Fruit fly (Drosophila melanogaster): ENCODE data around the gene CG33703.

CG33703 gene

DNA sequence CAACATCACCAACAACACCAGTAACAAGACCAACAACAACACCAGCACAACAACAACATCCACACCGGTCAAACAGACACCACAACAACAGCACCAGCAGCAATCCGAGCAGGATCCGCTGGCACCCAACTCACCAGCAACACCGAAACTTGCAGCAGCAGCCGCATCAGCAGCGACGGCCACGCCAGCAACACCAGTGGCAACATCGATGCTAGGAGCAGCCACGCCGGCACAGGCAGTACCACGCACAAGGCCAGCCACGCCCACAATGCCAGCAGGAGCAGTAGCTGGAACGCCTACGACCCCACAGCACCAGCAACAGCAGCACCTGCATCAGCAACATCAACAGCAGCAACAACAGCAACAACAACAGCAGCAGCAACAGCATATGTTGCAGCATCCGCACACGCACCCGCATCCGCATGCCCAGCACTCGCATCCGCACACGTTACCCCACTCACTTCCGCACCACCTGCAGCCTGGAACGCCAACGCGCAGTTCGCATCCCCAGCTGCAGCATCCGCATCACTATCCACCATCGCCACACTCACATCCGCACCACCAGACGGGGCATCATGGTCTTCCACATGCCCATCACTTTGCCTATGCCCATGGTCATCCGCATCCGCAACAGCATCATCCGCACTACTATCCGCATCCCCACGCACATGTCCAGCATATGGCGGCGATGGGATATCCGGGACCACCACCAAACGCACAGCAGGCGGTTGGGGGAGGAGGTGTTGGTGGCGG lies 41.1 kb downstream of the CG33703 start:
- TF ChIP-seq psq (optimal IDR thresholded peaks at IDR 0.05) (no peak), EcR (GFP tag; optimal IDR thresholded peaks at IDR 0.05) (no peak), CG8478 (optimal IDR thresholded peaks at IDR 0.05) (no peak), usp (GFP tag; optimal IDR thresholded peaks at IDR 0.05) (no peak), Dll (optimal IDR thresholded peaks at IDR 0.05) (no peak)

DNA sequence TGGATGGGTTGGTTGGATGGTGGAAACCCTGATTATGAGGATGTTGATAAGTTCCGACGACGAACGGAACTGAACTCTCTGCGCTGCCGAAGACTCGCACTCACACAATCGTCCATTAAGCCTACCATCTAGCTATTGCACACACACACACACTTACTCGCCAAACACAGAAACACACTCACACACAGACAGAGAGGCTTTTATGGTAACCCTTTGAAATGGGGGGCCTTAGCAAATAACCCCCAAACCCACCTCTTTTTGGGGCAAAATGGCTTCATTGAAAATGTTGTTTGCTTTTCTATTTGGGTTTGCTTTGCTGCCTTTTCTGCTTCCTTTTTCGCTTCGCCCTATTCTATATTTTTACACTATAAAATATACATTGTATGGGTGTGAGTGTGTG lies 43.4 kb downstream of the CG33703 start:
- TF ChIP-seq usp (GFP tag; optimal IDR thresholded peaks at IDR 0.05) (no peak), EcR (GFP tag; optimal IDR thresholded peaks at IDR 0.05) (no peak)

DNA sequence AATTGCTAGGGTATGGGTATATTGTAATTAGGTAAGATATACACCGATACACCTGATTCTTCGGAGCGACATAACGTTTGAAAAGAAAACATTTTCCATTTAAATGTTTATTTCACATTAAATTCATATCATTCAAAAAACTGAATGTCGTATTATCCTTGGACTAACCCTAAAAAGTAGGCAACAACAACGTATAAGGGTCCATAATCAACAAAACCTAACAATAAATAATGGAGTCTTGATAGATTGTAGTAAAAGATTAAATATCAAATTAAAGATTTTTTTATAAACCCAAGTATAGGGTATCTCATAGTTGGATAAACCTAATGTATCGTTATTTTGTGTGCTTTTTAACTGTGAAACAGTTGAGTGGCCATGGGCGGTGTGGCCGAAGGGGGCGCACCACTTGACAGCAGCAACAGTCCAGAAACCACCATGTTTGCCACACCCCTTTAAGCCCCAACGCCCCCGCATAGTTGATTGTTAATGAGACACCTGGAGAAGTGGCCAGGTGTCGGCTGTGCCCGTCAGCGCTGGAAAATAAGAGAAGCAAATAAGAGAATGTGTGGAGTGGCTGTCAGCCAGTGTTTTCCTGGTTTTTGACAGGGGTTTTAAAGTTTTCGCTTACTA lies 44.1 kb downstream of the CG33703 start:
- TF ChIP-seq pan (optimal IDR thresholded peaks at IDR 0.05) (peak; percentile 68), usp (GFP tag; optimal IDR thresholded peaks at IDR 0.05) (no peak)

DNA sequence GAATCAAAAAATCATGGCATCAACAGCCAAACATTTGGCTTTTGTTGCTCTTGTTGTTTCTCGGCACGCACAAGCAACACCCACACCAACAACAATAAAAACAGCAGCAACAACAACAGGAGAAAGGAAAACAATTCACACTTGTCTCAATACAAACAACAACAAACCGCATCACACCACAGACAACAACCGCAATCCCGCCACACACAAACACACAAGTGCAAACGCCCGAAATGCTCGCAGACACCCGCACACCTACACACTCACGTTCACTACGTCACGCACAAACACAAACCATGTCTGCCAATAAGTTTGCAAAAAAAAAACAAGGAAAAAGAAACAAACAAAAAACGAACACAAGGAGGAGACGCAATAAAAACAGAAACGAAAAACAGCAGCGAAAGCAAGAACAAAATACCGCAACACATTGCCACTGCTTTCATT lies 44.7 kb downstream of the CG33703 start:
- TF ChIP-seq pan (optimal IDR thresholded peaks at IDR 0.05) (no peak), psq (optimal IDR thresholded peaks at IDR 0.05) (no peak)

DNA sequence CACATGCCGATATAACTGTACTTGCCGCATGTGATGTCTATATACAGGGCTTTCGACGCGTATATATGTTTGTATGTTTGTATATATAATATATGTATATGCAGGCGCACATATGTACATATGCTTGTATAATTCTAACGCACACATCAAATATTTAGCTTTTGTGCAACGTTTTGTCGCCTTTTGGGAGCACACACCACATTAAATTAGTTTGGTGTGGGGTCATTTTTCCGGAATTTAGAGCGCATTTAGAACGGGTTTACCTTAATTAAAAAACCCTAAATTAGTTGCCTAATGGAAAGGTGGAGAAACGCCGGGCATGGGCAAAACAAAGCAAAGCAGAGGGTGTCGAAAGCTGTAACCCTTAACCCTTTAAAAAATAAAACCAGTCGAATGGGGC lies 45.2 kb downstream of the CG33703 start:
- TF ChIP-seq psq (optimal IDR thresholded peaks at IDR 0.05) (no peak), EcR (GFP tag; optimal IDR thresholded peaks at IDR 0.05) (no peak), Dll (optimal IDR thresholded peaks at IDR 0.05) (no peak), CG8478 (optimal IDR thresholded peaks at IDR 0.05) (no peak), pan (optimal IDR thresholded peaks at IDR 0.05) (no peak)

DNA sequence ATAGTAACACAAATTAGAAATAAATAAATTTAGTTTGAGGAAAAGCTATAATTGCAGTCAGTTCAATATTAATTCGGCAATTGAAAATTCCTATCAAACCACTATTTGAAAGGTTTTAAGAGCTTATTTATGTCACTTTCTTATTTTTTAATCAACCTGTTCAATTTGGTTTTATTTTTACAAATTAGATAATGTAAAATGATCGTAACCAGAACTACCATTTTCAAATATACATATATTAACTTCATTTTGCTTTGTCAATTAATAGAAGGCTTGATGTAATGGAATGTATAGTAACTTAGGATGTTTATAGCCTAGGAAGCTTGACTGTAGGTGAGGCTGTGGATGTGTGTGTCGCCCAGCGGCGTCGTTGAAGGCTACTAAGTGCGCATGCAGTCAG lies 45.9 kb downstream of the CG33703 start:
- no peak for TF ChIP-seq usp (GFP tag; optimal IDR thresholded peaks at IDR 0.05)

DNA sequence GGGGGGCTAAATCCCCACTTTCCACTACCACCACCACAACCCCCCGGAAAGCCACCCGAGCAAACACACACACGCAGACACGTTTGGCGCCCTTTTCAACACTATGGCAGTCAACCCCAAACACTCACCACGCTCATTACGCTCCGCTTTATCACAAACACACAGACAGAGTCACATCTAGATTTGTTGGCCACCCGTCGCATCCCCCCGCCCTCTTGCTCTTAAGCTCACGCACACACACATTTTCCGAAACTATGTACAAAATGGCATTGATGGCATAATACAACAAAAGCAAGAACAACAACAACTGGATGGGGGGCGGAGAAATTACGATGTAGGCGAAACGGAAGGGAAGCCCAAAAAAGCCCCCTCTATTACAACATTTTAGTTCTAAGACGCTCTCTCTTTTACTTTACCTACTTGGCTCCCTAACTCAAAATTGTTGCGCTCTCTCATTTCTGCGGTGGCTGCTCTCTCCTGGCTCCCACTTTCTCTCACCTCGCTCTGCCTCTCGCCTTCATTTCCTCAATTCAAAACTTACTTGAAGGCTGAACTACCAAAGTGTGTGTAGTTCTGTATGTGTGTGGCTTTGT lies 46.7 kb downstream of the CG33703 start:
- TF ChIP-seq EcR (GFP tag; optimal IDR thresholded peaks at IDR 0.05), result no peak
- no peak for TF ChIP-seq psq (optimal IDR thresholded peaks at IDR 0.05)
- no peak for TF ChIP-seq usp (GFP tag; optimal IDR thresholded peaks at IDR 0.05)
- TF ChIP-seq Dll (optimal IDR thresholded peaks at IDR 0.05), result no peak
- TF ChIP-seq pan (optimal IDR thresholded peaks at IDR 0.05), result no peak
- TF ChIP-seq CG8478 (optimal IDR thresholded peaks at IDR 0.05), result no peak

DNA sequence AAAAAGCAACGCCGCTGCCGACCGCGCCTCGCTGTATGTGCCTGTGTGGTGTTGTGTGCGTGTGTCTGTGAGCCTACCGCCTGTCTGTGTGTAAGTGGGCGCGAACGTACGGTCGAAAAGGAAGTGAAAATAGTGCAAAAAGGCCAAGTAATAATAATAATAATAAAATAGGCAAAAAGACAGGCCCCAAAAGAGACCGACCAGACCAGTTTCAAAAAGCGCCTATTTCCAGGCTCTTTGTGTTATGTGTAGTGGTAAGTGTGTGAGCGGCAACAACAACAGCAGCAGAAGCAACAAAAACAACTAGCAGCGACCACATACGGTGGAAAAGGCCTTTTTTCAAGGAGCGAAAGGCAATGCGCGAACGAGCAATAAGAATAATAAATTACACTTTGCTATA lies 49.7 kb downstream of the CG33703 start:
- TF ChIP-seq pan (optimal IDR thresholded peaks at IDR 0.05), result no peak
- no peak for TF ChIP-seq usp (GFP tag; optimal IDR thresholded peaks at IDR 0.05)
- TF ChIP-seq EcR (GFP tag; optimal IDR thresholded peaks at IDR 0.05), result no peak
- TF ChIP-seq CG8478 (optimal IDR thresholded peaks at IDR 0.05), result no peak
- TF ChIP-seq Dll (optimal IDR thresholded peaks at IDR 0.05), result no peak
- no peak for TF ChIP-seq psq (optimal IDR thresholded peaks at IDR 0.05)

DNA sequence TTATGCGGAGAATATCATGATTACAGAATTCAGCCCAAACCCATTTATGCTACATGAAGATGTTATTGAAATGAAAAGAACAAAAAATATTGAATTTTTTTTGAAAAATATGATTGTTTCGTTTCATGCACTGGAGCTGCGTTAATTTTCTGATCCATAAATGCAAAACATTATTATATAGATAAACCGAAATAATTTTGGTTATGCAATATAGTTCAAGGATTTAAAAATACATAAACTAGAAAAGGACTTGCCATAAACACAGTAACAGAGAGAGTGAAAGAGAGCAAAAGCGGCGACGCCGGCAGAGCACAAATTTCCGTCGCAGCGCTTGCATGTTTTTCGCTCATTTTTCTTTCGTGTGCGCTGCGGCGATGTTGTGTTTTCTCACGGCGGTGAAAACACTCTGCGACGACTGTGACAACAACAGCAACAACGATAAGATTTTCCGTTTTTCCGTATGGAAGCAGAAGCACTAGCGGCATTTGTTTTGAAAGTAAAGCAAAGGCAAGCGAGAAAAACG lies 50.2 kb downstream of the CG33703 start:
- TF ChIP-seq psq (optimal IDR thresholded peaks at IDR 0.05) (no peak), pan (optimal IDR thresholded peaks at IDR 0.05) (no peak), Dll (optimal IDR thresholded peaks at IDR 0.05) (peak; percentile 41), CG8478 (optimal IDR thresholded peaks at IDR 0.05) (no peak), EcR (GFP tag; optimal IDR thresholded peaks at IDR 0.05) (no peak)

Data from whole organism.